Fruit fly (Drosophila melanogaster): ENCODE data around the gene Pde1c.

DNA sequence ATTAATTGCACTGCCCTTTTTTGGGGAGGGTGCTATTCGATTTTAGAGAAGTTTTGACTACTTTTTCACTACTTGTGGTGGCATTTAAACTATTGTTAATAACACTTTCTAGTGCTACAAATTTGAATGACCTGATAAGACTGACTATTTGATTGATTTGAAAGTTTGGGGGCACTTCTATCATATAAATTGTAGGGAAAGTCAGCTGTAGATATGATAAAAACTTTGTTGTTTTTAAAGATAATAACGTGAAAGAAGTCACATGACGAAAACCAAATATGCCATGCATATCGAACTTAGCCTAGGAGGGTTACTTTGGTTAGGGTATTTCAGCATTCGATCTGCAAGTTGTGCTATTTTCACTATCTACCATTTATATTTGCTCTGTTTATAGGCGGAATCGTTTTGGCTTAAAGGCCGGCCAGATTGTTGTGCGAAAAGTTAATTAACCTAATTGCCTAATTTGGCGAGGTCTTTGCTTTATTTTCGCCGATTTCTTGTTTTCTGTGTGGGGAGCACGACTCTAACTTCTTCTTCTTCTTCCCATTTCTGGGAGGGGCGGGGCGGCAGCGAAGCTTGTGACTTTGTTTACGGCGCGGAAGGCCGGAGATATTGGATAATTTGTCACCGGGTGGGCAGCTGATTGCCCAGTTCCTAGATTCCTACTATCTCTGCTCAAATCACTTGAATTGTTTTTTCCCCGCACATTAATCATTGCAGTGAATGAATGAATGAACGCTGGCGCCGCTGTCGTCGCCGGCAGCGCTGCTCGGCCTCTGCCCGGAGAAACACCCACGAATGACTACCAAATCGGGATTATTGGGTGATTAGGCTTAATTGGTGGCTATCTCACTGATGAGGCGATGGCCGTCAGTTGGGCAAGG is 115.3 kb downstream of the Pde1c start:
- no peak for TF ChIP-seq insv (optimal IDR thresholded peaks at IDR 0.05)
- no peak for TF ChIP-seq ttk (optimal IDR thresholded peaks at IDR 0.05)
- TF ChIP-seq psq (optimal IDR thresholded peaks at IDR 0.05) = no peak
- no peak for TF ChIP-seq h (optimal IDR thresholded peaks at IDR 0.05)
- TF ChIP-seq Sin3A (optimal IDR thresholded peaks at IDR 0.05) = no peak
